Fruit fly (Drosophila melanogaster) whole organism, embryonic: ENCODE measurements around the gene lectin-28C.
A peak's percentile ranks its signal among the peaks of the same experiment; 100 is the strongest.

Source experiments
- Atf-2 ChIP-seq: fragments of 200-800 bp; sonication (Bioruptor generic); optimal IDR thresholded peaks from 2 replicates; lab custom pipeline; 2016; ENCODE audit warnings: missing biosample characterization, missing genetic modification characterization
- B-H2 ChIP-seq: fragments of 200-800 bp; sonication (Bioruptor generic); optimal IDR thresholded peaks from 2 replicates; lab custom pipeline; 2018; ENCODE audit warnings: missing biosample characterization, mild to moderate bottlenecking, missing genetic modification characterization
- Bteb2 ChIP-seq: fragments of 200-800 bp; sonication (Bioruptor generic); optimal IDR thresholded peaks from 2 replicates; lab custom pipeline; 2016; ENCODE audit warnings: missing biosample characterization, missing genetic modification characterization
- CG10462 ChIP-seq: fragments of 200-800 bp; sonication (Bioruptor generic); optimal IDR thresholded peaks from 2 replicates; lab custom pipeline; 2016; ENCODE audit warnings: missing biosample characterization, missing genetic modification characterization
- CG11093 ChIP-seq: fragments of 200-800 bp; sonication (Bioruptor generic); IDR thresholded peaks from 3 replicates; pipeline ENCODE4 v1.3.6; 2022; ENCODE audit warnings: missing biosample characterization, missing genetic modification characterization
- CG12219 ChIP-seq: fragments of 200-800 bp; sonication (Bioruptor generic); optimal IDR thresholded peaks from 3 replicates; lab custom pipeline; 2018; ENCODE audit warnings: missing biosample characterization, mild to moderate bottlenecking, missing genetic modification characterization
- CG12769 ChIP-seq: fragments of 200-800 bp; sonication (Bioruptor generic); optimal IDR thresholded peaks from 2 replicates; lab custom pipeline; 2019; ENCODE audit warnings: missing biosample characterization, mild to moderate bottlenecking, missing genetic modification characterization, moderate library complexity
- CG14860 ChIP-seq: fragments of 200-800 bp; sonication (Bioruptor generic); IDR thresholded peaks from 3 replicates; pipeline ENCODE4 v1.3.6; 2022; ENCODE audit warnings: missing biosample characterization, missing genetic modification characterization; ENCODE audit not compliant: partially characterized antibody
- CG15479 ChIP-seq: fragments of 200-800 bp; sonication (Bioruptor generic); optimal IDR thresholded peaks from 3 replicates; lab custom pipeline; 2019; ENCODE audit warnings: missing biosample characterization, mild to moderate bottlenecking, missing genetic modification characterization, moderate library complexity
- CG15514 ChIP-seq: fragments of 200-800 bp; sonication (Bioruptor generic); optimal IDR thresholded peaks from 3 replicates; lab custom pipeline; 2017; ENCODE audit warnings: missing biosample characterization, missing genetic modification characterization, mild to moderate bottlenecking, moderate library complexity, missing genetic modification reagents
- CG1602 ChIP-seq: fragments of 200-800 bp; sonication (Bioruptor generic); optimal IDR thresholded peaks from 3 replicates; lab custom pipeline; 2016; ENCODE audit warnings: missing biosample characterization, missing genetic modification characterization
- CG16815 ChIP-seq: fragments of 200-800 bp; sonication (Bioruptor generic); optimal IDR thresholded peaks from 3 replicates; lab custom pipeline; 2017; ENCODE audit warnings: missing biosample characterization, mild to moderate bottlenecking, missing genetic modification characterization
- CG18619 ChIP-seq: fragments of 200-800 bp; sonication (Bioruptor generic); optimal IDR thresholded peaks from 3 replicates; lab custom pipeline; 2017; ENCODE audit warnings: missing biosample characterization, mild to moderate bottlenecking, missing genetic modification characterization
- CG2129 ChIP-seq: fragments of 200-800 bp; sonication (Bioruptor generic); IDR thresholded peaks from 2 replicates; pipeline ENCODE4 v1.3.6; 2022; ENCODE audit warnings: missing biosample characterization, missing genetic modification characterization; ENCODE audit not compliant: partially characterized antibody
- CG3163 ChIP-seq: fragments of 200-800 bp; sonication (Bioruptor generic); optimal IDR thresholded peaks from 3 replicates; lab custom pipeline; 2016; ENCODE audit warnings: missing biosample characterization, missing genetic modification characterization
- CG43689 ChIP-seq: fragments of 200-800 bp; sonication (Bioruptor generic); IDR thresholded peaks from 2 replicates; pipeline ENCODE4 v1.3.6; 2022; ENCODE audit warnings: missing biosample characterization, missing genetic modification characterization
- CG7556 ChIP-seq: fragments of 200-800 bp; sonication (Bioruptor generic); optimal IDR thresholded peaks from 2 replicates; lab custom pipeline; 2017; ENCODE audit warnings: missing biosample characterization, mild to moderate bottlenecking, missing genetic modification characterization
- CG7987 ChIP-seq: fragments of 200-800 bp; sonication (Bioruptor generic); optimal IDR thresholded peaks from 2 replicates; lab custom pipeline; 2018; ENCODE audit warnings: missing biosample characterization, mild to moderate bottlenecking, missing genetic modification characterization, moderate library complexity
- CG8924 ChIP-seq: fragments of 200-800 bp; optimal IDR thresholded peaks from 3 replicates; lab custom pipeline; 2019; ENCODE audit warnings: missing biosample characterization, mild to moderate bottlenecking, missing genetic modification characterization, moderate library complexity
- CG9437 ChIP-seq: fragments of 200-800 bp; sonication (Bioruptor generic); optimal IDR thresholded peaks from 2 replicates; lab custom pipeline; 2018; ENCODE audit warnings: missing biosample characterization, mild to moderate bottlenecking, missing genetic modification characterization
- Camta ChIP-seq: fragments of 200-800 bp; sonication (Bioruptor generic); optimal IDR thresholded peaks from 2 replicates; lab custom pipeline; 2016; ENCODE audit warnings: missing biosample characterization, missing genetic modification characterization
- Ets97D ChIP-seq: fragments of 200-800 bp; sonication (Bioruptor generic); optimal IDR thresholded peaks from 3 replicates; lab custom pipeline; 2016; ENCODE audit warnings: missing biosample characterization, missing genetic modification characterization
- Fer3 ChIP-seq: fragments of 200-800 bp; sonication (Bioruptor generic); optimal IDR thresholded peaks from 2 replicates; lab custom pipeline; 2018; ENCODE audit warnings: missing biosample characterization, mild to moderate bottlenecking, missing genetic modification characterization, moderate library complexity
- GATAe ChIP-seq: fragments of 200-800 bp; sonication (Bioruptor generic); conservative IDR thresholded peaks from 2 replicates; pipeline ENCODE4 v1.3.6; 2022; ENCODE audit warnings: missing biosample characterization, missing genetic modification characterization
- HLH54F ChIP-seq: fragments of 200-800 bp; sonication (Bioruptor generic); optimal IDR thresholded peaks from 3 replicates; lab custom pipeline; 2016; ENCODE audit warnings: missing biosample characterization, missing genetic modification characterization
- NC2β ChIP-seq: fragments of 200-800 bp; sonication (Bioruptor generic); optimal IDR thresholded peaks from 2 replicates; lab custom pipeline; 2016; ENCODE audit warnings: missing biosample characterization, missing genetic modification characterization
- Poxn ChIP-seq: fragments of 200-800 bp; sonication (Bioruptor generic); IDR thresholded peaks from 2 replicates; pipeline ENCODE4 v1.3.6; 2022; ENCODE audit warnings: missing biosample characterization, missing genetic modification characterization
- Scr ChIP-seq: fragments of 200-800 bp; sonication (Bioruptor generic); IDR thresholded peaks from 2 replicates; pipeline ENCODE4 v1.3.6; 2022; ENCODE audit warnings: missing biosample characterization, missing genetic modification characterization; ENCODE audit not compliant: partially characterized antibody
- Sox102F ChIP-seq: fragments of 200-800 bp; sonication (Bioruptor generic); optimal IDR thresholded peaks from 2 replicates; lab custom pipeline; 2018; ENCODE audit warnings: missing biosample characterization, mild to moderate bottlenecking, missing genetic modification characterization, moderate library complexity
- Tbp ChIP-seq: fragments of >200 bp; optimal IDR thresholded peaks from 2 replicates; lab custom pipeline; 2018; ENCODE audit warnings: missing biosample characterization, missing genetic modification characterization
- amos ChIP-seq: fragments of 200-800 bp; sonication (Bioruptor generic); IDR thresholded peaks from 2 replicates; pipeline ENCODE4 v1.3.6; 2022; ENCODE audit warnings: missing biosample characterization, missing genetic modification characterization; ENCODE audit not compliant: partially characterized antibody
- bcd ChIP-seq: fragments of 200-800 bp; sonication (Bioruptor generic); optimal IDR thresholded peaks from 2 replicates; lab custom pipeline; 2017; ENCODE audit warnings: missing biosample characterization, mild to moderate bottlenecking, missing genetic modification characterization
- cad ChIP-seq: fragments of >200 bp; optimal IDR thresholded peaks from 2 replicates; lab custom pipeline; 2017; ENCODE audit warnings: missing biosample characterization, missing genetic modification characterization
- cas ChIP-seq: fragments of 200-800 bp; sonication (Bioruptor generic); IDR thresholded peaks from 2 replicates; pipeline ENCODE4 v1.3.6; 2022; ENCODE audit warnings: missing biosample characterization, missing genetic modification characterization
- dm ChIP-seq: fragments of 200-800 bp; sonication (Bioruptor generic); optimal IDR thresholded peaks from 3 replicates; lab custom pipeline; 2016; ENCODE audit warnings: missing biosample characterization, missing genetic modification characterization
- en ChIP-seq: fragments of 200-800 bp; sonication (Bioruptor generic); optimal IDR thresholded peaks from 2 replicates; lab custom pipeline; 2016; ENCODE audit warnings: missing biosample characterization, missing genetic modification characterization
- eyg ChIP-seq: fragments of 200-800 bp; sonication (Bioruptor generic); optimal IDR thresholded peaks from 3 replicates; lab custom pipeline; 2016; ENCODE audit warnings: missing biosample characterization, missing genetic modification characterization
- gcm ChIP-seq: fragments of 200-800 bp; sonication (Bioruptor generic); optimal IDR thresholded peaks from 2 replicates; lab custom pipeline; 2019; ENCODE audit warnings: missing biosample characterization, mild to moderate bottlenecking, missing genetic modification characterization, moderate library complexity
- jigr1 ChIP-seq: fragments of 200-800 bp; sonication (Bioruptor generic); IDR thresholded peaks from 3 replicates; pipeline ENCODE4 v1.3.6; 2022; ENCODE audit warnings: missing biosample characterization, missing genetic modification characterization
- lov ChIP-seq, 2 experiments: fragments of 200-800 bp in 1 of 2; fragments of >200 bp in 1 of 2; sonication (Bioruptor generic) in 1 of 2; IDR thresholded peaks in 1 of 2; optimal IDR thresholded peaks in 1 of 2; 2 replicates in 1 of 2; 3 replicates in 1 of 2; pipeline versions ENCODE4 v1.3.6 to Lab custom; 2017 to 2022; ENCODE audit warnings: missing biosample characterization in 1 of 2, missing genetic modification characterization in 1 of 2
- mam ChIP-seq: fragments of 200-800 bp; sonication (Bioruptor generic); optimal IDR thresholded peaks from 3 replicates; lab custom pipeline; 2016; ENCODE audit warnings: missing biosample characterization, missing genetic modification characterization
- p53 ChIP-seq: fragments of 200-800 bp; sonication (Bioruptor generic); optimal IDR thresholded peaks from 2 replicates; lab custom pipeline; 2016; ENCODE audit warnings: missing biosample characterization, missing genetic modification characterization
- slp2 ChIP-seq: fragments of 200-800 bp; sonication (Bioruptor generic); optimal IDR thresholded peaks from 2 replicates; lab custom pipeline; 2016; ENCODE audit warnings: missing biosample characterization, missing genetic modification characterization
- sna ChIP-seq: fragments of 200-800 bp; sonication (Bioruptor generic); IDR thresholded peaks from 2 replicates; pipeline ENCODE4 v1.3.6; 2022; ENCODE audit warnings: missing biosample characterization, missing genetic modification characterization; ENCODE audit not compliant: partially characterized antibody
- sqz ChIP-seq: fragments of 200-800 bp; sonication (Bioruptor generic); optimal IDR thresholded peaks from 3 replicates; lab custom pipeline; 2018; ENCODE audit warnings: missing biosample characterization, mild to moderate bottlenecking, missing genetic modification characterization
- stc ChIP-seq: fragments of 200-800 bp; sonication (Bioruptor generic); IDR thresholded peaks from 2 replicates; pipeline ENCODE4 v1.3.6; 2022; ENCODE audit warnings: missing biosample characterization, missing genetic modification characterization
- toy ChIP-seq: fragments of 200-800 bp; sonication (Bioruptor generic); IDR thresholded peaks from 2 replicates; pipeline ENCODE4 v1.3.6; 2022; ENCODE audit warnings: missing biosample characterization, missing genetic modification characterization
- trem ChIP-seq: fragments of 200-800 bp; optimal IDR thresholded peaks from 3 replicates; lab custom pipeline; 2019; ENCODE audit warnings: missing biosample characterization, mild to moderate bottlenecking, missing genetic modification characterization, moderate library complexity
- yki ChIP-seq: fragments of >200 bp; optimal IDR thresholded peaks from 3 replicates; lab custom pipeline; 2018

Gene lectin-28C

DNA sequence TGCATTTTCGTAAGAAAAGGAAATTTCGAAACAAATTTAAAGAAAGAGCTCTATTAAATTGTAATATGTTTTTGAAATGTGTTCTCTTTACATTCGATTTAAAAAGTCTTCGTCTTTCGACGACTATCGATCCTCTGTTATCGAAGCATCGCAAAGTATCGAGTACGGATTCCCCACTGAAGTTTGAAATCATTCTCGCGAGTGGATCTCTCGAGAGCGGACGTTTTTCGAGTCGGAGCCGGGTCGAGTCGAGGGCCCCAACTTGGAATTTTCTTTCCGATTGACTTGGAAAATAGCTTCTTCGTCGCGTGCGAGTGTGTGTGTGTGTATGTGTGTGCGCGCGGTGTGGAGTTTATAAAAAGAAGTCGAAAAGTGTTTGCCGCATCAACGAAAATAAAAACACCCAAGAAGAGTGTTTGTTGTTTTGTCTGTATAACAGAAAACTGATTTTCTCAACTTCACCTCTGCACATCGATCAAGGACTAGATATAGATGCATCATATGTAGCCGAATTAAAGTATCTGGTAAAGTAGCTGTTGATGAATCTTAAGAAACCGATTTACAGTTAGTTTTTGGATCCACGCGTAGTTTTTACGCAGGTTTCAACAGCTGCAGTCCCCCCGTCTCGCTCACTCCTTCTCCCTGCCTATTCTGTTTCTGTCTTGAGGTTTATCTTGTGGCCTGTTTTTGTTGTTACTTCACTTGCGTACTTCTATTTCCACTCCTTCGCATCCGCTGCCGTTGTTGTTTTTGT is 45.5 kb upstream of the lectin-28C start, which contains the start of gene LanB1 (continued):
- TF ChIP-seq CG43689 (GFP tag; lab: Robert Waterston, UW), result no peak
- no peak for TF ChIP-seq CG3163
- no peak for TF ChIP-seq Poxn
- TF ChIP-seq CG2129, result no peak
- TF ChIP-seq CG12219, result peak; percentile 16
- 0 out of 2 replicates have a peak, but pooled peaks have one; percentile 37 for TF ChIP-seq sna (GFP tag; lab: Robert Waterston, UW)
- TF ChIP-seq CG18619, result no peak
- TF ChIP-seq toy, result no peak
- TF ChIP-seq CG9437, result no peak
- peak; percentile 3 for TF ChIP-seq CG8924 (tag; lab: Kevin White, UChicago)
- TF ChIP-seq GATAe, result no peak
- no peak for TF ChIP-seq Sox102F (GFP tag; lab: Kevin White, UChicago)
- TF ChIP-seq en, result no peak
- TF ChIP-seq CG15514, result no peak
- no peak for TF ChIP-seq CG1602
- TF ChIP-seq p53 (GFP tag; lab: Kevin White, UChicago), result no peak
- TF ChIP-seq stc (GFP tag; lab: Robert Waterston, UW), result no peak; the same call in 1 of the 2 replicates
- no peak for TF ChIP-seq Ets97D
- no peak for TF ChIP-seq Tbp (GFP tag; lab: Kevin White, UChicago)
- no peak for TF ChIP-seq HLH54F (GFP tag; lab: Kevin White, UChicago)
- no peak for TF ChIP-seq Bteb2 (GFP tag; lab: Kevin White, UChicago)
- peak; percentile 36 for TF ChIP-seq CG7987 (GFP tag; lab: Kevin White, UChicago)
- TF ChIP-seq Camta (GFP tag; lab: Kevin White, UChicago), result no peak
- TF ChIP-seq amos (GFP tag; lab: Robert Waterston, UW), result peak; percentile 63; the same call in 1 of the 2 replicates
- no peak for TF ChIP-seq dm
- no peak for TF ChIP-seq lov (optimal IDR thresholded peaks at IDR 0.05; lab: Kevin White, UChicago)
- TF ChIP-seq lov (GFP tag; IDR thresholded peaks at IDR 0.05; lab: Robert Waterston, UW), result 0 out of 3 replicates have a peak, but pooled peaks have one; percentile 27
- no peak for TF ChIP-seq B-H2 (GFP tag; lab: Kevin White, UChicago)
- TF ChIP-seq CG16815 (GFP tag; lab: Kevin White, UChicago), result no peak
- TF ChIP-seq cas (GFP tag; lab: Robert Waterston, UW), result no peak
- TF ChIP-seq CG11093, result no peak
- TF ChIP-seq NC2β (GFP tag; lab: Kevin White, UChicago), result no peak
- TF ChIP-seq bcd, result no peak
- TF ChIP-seq trem (tag; lab: Kevin White, UChicago), result peak; percentile 39
- TF ChIP-seq slp2, result no peak
- TF ChIP-seq cad (GFP tag; lab: Kevin White, UChicago), result no peak
- TF ChIP-seq CG10462, result no peak
- TF ChIP-seq jigr1 (GFP tag; lab: Robert Waterston, UW), result no peak
- no peak for TF ChIP-seq gcm (GFP tag; lab: Kevin White, UChicago)
- no peak for TF ChIP-seq mam (GFP tag; lab: Kevin White, UChicago)
- TF ChIP-seq sqz, result peak; percentile 26
- no peak for TF ChIP-seq yki (lab: Kevin White, UChicago)
- TF ChIP-seq CG14860, result no peak; the same call in 2 of the 3 replicates
- no peak for TF ChIP-seq Fer3 (tag; lab: Kevin White, UChicago)
- TF ChIP-seq CG7556 (GFP tag; lab: Kevin White, UChicago), result no peak
- no peak for TF ChIP-seq Atf-2 (GFP tag; lab: Kevin White, UChicago)
- peak; percentile 32; the same call in 1 of the 2 replicates for TF ChIP-seq Scr (GFP tag; lab: Robert Waterston, UW)
- peak; percentile 29 for TF ChIP-seq CG15479 (GFP tag; lab: Kevin White, UChicago)
- no peak for TF ChIP-seq eyg (GFP tag; lab: Kevin White, UChicago)
- peak; percentile 35 for TF ChIP-seq CG12769 (tag; lab: Kevin White, UChicago)
